Worm (Caenorhabditis elegans) whole organism, mixed stage, embryonic: ENCODE results near the gene B0416.2.

ENCODE experiments used
- blmp-1 ChIP-seq: fragments of 150-350 bp; optimal IDR thresholded peaks from 2 replicates; lab custom pipeline; 2014; ENCODE audit warnings: missing biosample characterization, missing genetic modification characterization
- ceh-39 ChIP-seq: fragments of 150-350 bp; optimal IDR thresholded peaks from 2 replicates; lab custom pipeline; 2014; ENCODE audit warnings: missing biosample characterization, missing genetic modification characterization
- ces-1 ChIP-seq: fragments of 150-350 bp; optimal IDR thresholded peaks from 2 replicates; lab custom pipeline; 2014; ENCODE audit warnings: missing biosample characterization, missing genetic modification reagents, missing genetic modification characterization
- mab-5 ChIP-seq: fragments of 150-350 bp; optimal IDR thresholded peaks from 2 replicates; lab custom pipeline; 2014; ENCODE audit warnings: missing biosample characterization, missing genetic modification characterization
- mep-1 ChIP-seq: fragments of 150-350 bp; optimal IDR thresholded peaks from 2 replicates; lab custom pipeline; 2017; ENCODE audit warnings: missing biosample characterization, missing genetic modification reagents, missing genetic modification characterization, inconsistent platforms
- nhr-12 ChIP-seq: fragments of 150-350 bp; optimal IDR thresholded peaks from 2 replicates; lab custom pipeline; 2014; ENCODE audit warnings: missing biosample characterization, missing genetic modification characterization
- nhr-2 ChIP-seq: fragments of 150-350 bp; optimal IDR thresholded peaks from 2 replicates; lab custom pipeline; 2014; ENCODE audit warnings: missing biosample characterization, missing genetic modification characterization
- nhr-237 ChIP-seq: fragments of 150-350 bp; optimal IDR thresholded peaks from 2 replicates; lab custom pipeline; 2014; ENCODE audit warnings: missing biosample characterization, missing genetic modification characterization
- nhr-76 ChIP-seq: sonication (generic microtip); optimal IDR thresholded peaks from 2 replicates; lab custom pipeline; 2017; ENCODE audit warnings: missing biosample characterization, missing genetic modification characterization
- snpc-4 ChIP-seq: fragments of 150-350 bp; optimal IDR thresholded peaks from 2 replicates; lab custom pipeline; 2014; ENCODE audit warnings: missing biosample characterization, missing genetic modification characterization
- unc-39 ChIP-seq: fragments of 150-350 bp; optimal IDR thresholded peaks from 2 replicates; lab custom pipeline; 2014; ENCODE audit warnings: missing biosample characterization, missing genetic modification characterization
- unc-62 ChIP-seq: fragments of 150-350 bp; optimal IDR thresholded peaks from 2 replicates; lab custom pipeline; 2014; ENCODE audit warnings: missing biosample characterization, missing genetic modification reagents, missing genetic modification characterization

ce11 chrX:9297834-9298233 lies 1.1 kb upstream of the B0416.2 start, which contains the start of gene B0416.7:
- TF ChIP-seq ces-1 (GFP tag; lab: Kevin White, UChicago) (no peak), nhr-12 (tag; lab: Kevin White, UChicago) (no peak), ceh-39 (tag; lab: Kevin White, UChicago) (no peak), nhr-237 (tag; lab: Kevin White, UChicago) (no peak), mab-5 (tag; lab: Kevin White, UChicago) (no peak), unc-39 (tag; lab: Kevin White, UChicago) (no peak), nhr-2 (no peak), nhr-76 (tag; lab: Kevin White, UChicago) (no peak), unc-62 (no peak), mep-1 (tag; lab: Kevin White, UChicago) (no peak), snpc-4 (no peak), blmp-1 (tag; lab: Kevin White, UChicago) (no peak)
